Worm (Caenorhabditis elegans) whole organism, L4/young adult: ENCODE data around the gene K12H6.7.

Experiments used
- W03F9.2 ChIP-seq: fragments of 150-350 bp; optimal IDR thresholded peaks from 2 replicates; lab custom pipeline; 2014; ENCODE audit warnings: missing biosample characterization, missing genetic modification characterization
- dao-5 ChIP-seq: sonication (generic microtip); optimal IDR thresholded peaks from 2 replicates; lab custom pipeline; 2016; ENCODE audit warnings: missing genotype, missing genetic modification characterization, moderate library complexity, missing compliant biosample characterization

ce11 chrII:2824169-2824568, 12.6 kb downstream of the K12H6.7 start, which contains the start of the genes K12H6.4 and K12H6.9:
- no peak for TF ChIP-seq W03F9.2 (tag; lab: Kevin White, UChicago)
- no peak for TF ChIP-seq dao-5
